Worm (Caenorhabditis elegans) whole organism, early embryonic: Measurements from ENCODE around the gene pph-4.2.

Source experiments
- B0310.2 ChIP-seq: sonication (generic microtip); optimal IDR thresholded peaks from 2 replicates; lab custom pipeline; 2016; ENCODE audit warnings: mild to moderate bottlenecking, missing genetic modification characterization, missing compliant biosample characterization
- F13C5.2 ChIP-seq: sonication (generic microtip); optimal IDR thresholded peaks from 2 replicates; lab custom pipeline; 2017; ENCODE audit warnings: mild to moderate bottlenecking, missing genetic modification characterization, inconsistent platforms, missing compliant biosample characterization
- aly-1 ChIP-seq: sonication (generic microtip); optimal IDR thresholded peaks from 2 replicates; lab custom pipeline; 2016; ENCODE audit warnings: missing genetic modification characterization, missing compliant biosample characterization
- ama-1 ChIP-seq: fragments of 150-350 bp; optimal IDR thresholded peaks from 2 replicates; lab custom pipeline; 2014
- ceh-13 ChIP-seq: fragments of 200-800 bp; sonication (Bioruptor generic); optimal IDR thresholded peaks from 2 replicates; lab custom pipeline; 2018; ENCODE audit warnings: mild to moderate bottlenecking, missing genetic modification characterization, missing compliant biosample characterization
- ceh-36 ChIP-seq: sonication (generic microtip); optimal IDR thresholded peaks from 2 replicates; lab custom pipeline; 2016; ENCODE audit warnings: missing genetic modification characterization, inconsistent platforms, missing compliant biosample characterization
- ets-7 ChIP-seq: sonication (generic microtip); optimal IDR thresholded peaks from 2 replicates; lab custom pipeline; 2016; ENCODE audit warnings: missing genotype, missing genetic modification characterization, missing compliant biosample characterization
- flt-1 ChIP-seq: fragments of 200-800 bp; sonication (Bioruptor generic); IDR thresholded peaks from 2 replicates; pipeline ENCODE4 v1.3.6; 2022; ENCODE audit warnings: missing genetic modification characterization, missing compliant biosample characterization
- hmbx-1 ChIP-seq: sonication (generic microtip); optimal IDR thresholded peaks from 2 replicates; lab custom pipeline; 2016; ENCODE audit warnings: mild to moderate bottlenecking, missing genetic modification characterization, missing compliant biosample characterization
- hmg-4 ChIP-seq: fragments of 200-800 bp; sonication (Bioruptor generic); optimal IDR thresholded peaks from 2 replicates; lab custom pipeline; 2018; ENCODE audit warnings: mild to moderate bottlenecking, missing genetic modification characterization, missing compliant biosample characterization
- hnd-1 ChIP-seq: sonication (generic microtip); optimal IDR thresholded peaks from 2 replicates; lab custom pipeline; 2016; ENCODE audit warnings: missing genetic modification characterization, missing compliant biosample characterization
- pes-1 ChIP-seq: fragments of 200-800 bp; sonication (Bioruptor generic); IDR thresholded peaks from 2 replicates; pipeline ENCODE4 v1.3.6; 2022; ENCODE audit warnings: missing genetic modification reagents, missing genetic modification characterization, missing compliant biosample characterization
- scrt-1 ChIP-seq: fragments of 200-800 bp; sonication (Bioruptor generic); IDR thresholded peaks from 2 replicates; pipeline ENCODE4 v1.3.6; 2022; ENCODE audit warnings: missing genetic modification characterization, missing compliant biosample characterization
- sea-1 ChIP-seq: fragments of 200-800 bp; sonication (Bioruptor generic); conservative IDR thresholded peaks from 2 replicates; pipeline ENCODE4 v1.3.6; 2022; ENCODE audit warnings: missing genetic modification characterization, missing compliant biosample characterization
- tbx-11 ChIP-seq: fragments of 200-800 bp; sonication (Bioruptor generic); IDR thresholded peaks from 2 replicates; pipeline ENCODE4 v1.3.6; 2022; ENCODE audit warnings: missing genetic modification characterization, missing compliant biosample characterization
- tbx-37 ChIP-seq: fragments of 200-800 bp; sonication (Bioruptor generic); conservative IDR thresholded peaks from 2 replicates; pipeline ENCODE4 v1.3.6; 2022; ENCODE audit warnings: missing genetic modification reagents, missing genetic modification characterization, missing compliant biosample characterization
- tra-4 ChIP-seq: sonication (generic microtip); optimal IDR thresholded peaks from 2 replicates; lab custom pipeline; 2017; ENCODE audit warnings: missing genetic modification characterization, missing compliant biosample characterization

pph-4.2 gene

DNA sequence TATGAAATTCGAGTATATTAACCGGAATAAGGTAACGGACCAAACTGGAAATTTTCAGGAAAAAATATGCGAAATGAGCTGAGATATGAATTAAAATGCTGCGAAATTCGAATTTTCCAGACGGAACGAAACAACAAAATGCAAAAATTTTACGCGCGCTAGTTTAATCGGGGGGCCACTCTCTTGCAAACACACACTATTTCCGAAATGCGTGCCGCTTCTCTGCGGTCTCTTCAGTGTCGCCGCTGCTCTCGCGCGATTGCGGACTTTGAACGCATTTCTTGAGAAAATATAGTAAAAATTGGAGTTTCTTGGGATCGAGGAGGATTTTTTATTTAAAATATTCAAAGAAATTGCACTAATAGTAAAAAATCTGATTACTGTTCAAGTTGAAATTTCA lies 7.6 kb downstream of the pph-4.2 start:
- TF ChIP-seq ceh-13 (GFP tag; lab: Kevin White, UChicago): no peak
- no peak for TF ChIP-seq hmg-4 (GFP tag; lab: Kevin White, UChicago)
- no peak for TF ChIP-seq tbx-11 (GFP tag; lab: Robert Waterston, UW)
- no peak for TF ChIP-seq sea-1 (GFP tag; lab: Robert Waterston, UW)
- TF ChIP-seq ama-1 (lab: Kevin White, UChicago): no peak
- no peak for TF ChIP-seq hmbx-1 (tag; lab: Kevin White, UChicago)
- TF ChIP-seq scrt-1 (GFP tag; lab: Robert Waterston, UW): no peak
- no peak for TF ChIP-seq ceh-36 (tag; lab: Kevin White, UChicago)
- no peak for TF ChIP-seq hnd-1 (tag; lab: Kevin White, UChicago)
- no peak for TF ChIP-seq pes-1
- TF ChIP-seq ets-7 (tag; lab: Kevin White, UChicago): no peak
- no peak for TF ChIP-seq B0310.2 (tag; lab: Kevin White, UChicago)

DNA sequence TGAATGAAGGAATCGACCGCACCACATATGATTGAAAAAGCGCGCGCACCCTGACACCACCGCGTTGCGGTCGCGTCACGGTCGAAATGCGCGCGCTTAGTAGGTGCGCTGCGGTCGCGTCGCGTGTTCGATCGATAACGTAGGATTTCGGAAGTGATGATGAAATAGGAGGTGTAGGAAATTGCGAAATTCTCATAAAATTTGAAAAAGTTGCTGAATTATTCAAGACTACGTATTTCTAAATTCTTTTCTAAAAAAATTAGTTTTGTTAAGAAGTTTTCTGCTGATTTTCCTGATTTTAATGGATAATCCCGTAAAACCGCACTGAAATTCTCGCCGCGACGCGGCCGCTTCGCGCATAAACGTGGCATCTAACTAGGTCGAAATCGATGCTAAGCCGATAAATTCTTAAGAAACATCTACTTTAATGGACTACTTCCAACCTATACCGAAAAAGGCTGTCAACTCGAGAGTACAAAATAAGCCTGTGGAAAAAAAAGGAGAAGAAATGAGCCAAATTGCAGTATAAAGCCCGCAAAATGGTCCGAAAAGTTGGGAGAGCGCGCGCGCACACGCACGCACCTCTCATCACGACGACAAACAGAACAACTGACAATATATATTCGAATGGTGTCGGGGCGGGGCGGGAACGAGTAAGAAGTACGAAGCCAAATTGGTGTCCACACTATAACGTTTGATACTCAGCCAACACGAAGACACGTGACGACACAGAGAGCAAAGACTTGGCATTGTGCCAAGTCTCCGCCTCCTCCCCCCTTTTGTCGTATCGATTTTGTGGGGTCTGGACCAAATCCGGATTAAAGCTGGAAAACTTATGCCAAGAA lies 8.4 kb downstream of the pph-4.2 start, which contains the start of gene his-72:
Gene his-72 (minus strand): TSS at position 589 of the 845 bp plus-strand sequence.
- no peak for TF ChIP-seq hnd-1 (tag; lab: Kevin White, UChicago)
- TF ChIP-seq aly-1 (tag; lab: Kevin White, UChicago): no peak
- peak; percentile 55 for TF ChIP-seq hmg-4 (GFP tag; lab: Kevin White, UChicago)
- peak; percentile 14 for TF ChIP-seq F13C5.2 (tag; lab: Kevin White, UChicago)
- peak; percentile 57; the same call in 1 of the 2 replicates for TF ChIP-seq pes-1
- peak; percentile 45 for TF ChIP-seq B0310.2 (tag; lab: Kevin White, UChicago)
- TF ChIP-seq ceh-36 (tag; lab: Kevin White, UChicago): peak; percentile 16
- TF ChIP-seq ama-1 (lab: Kevin White, UChicago): peak; percentile 97

DNA sequence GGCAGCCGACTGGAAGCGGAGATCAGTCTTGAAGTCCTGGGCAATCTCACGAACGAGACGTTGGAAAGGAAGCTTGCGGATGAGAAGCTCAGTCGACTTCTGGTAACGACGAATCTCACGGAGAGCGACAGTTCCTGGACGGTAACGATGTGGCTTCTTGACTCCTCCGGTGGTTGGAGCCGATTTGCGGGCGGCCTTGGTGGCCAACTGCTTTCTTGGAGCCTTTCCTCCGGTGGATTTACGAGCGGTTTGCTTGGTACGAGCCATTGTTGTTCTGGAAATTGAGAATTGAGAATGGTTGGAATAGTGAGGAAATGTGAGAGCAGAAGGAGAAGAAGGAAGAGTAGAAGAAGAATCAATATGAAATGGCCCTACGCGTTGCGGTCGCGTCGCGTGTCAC lies 9.2 kb downstream of the pph-4.2 start:
- TF ChIP-seq aly-1 (tag; lab: Kevin White, UChicago) (no peak), tbx-11 (GFP tag; lab: Robert Waterston, UW) (no peak), scrt-1 (GFP tag; lab: Robert Waterston, UW) (no peak), ceh-13 (GFP tag; lab: Kevin White, UChicago) (no peak), flt-1 (no peak), tbx-37 (GFP tag; lab: Robert Waterston, UW) (no peak), F13C5.2 (tag; lab: Kevin White, UChicago) (no peak), hmg-4 (GFP tag; lab: Kevin White, UChicago) (no peak), ets-7 (tag; lab: Kevin White, UChicago) (no peak), pes-1 (no peak), sea-1 (GFP tag; lab: Robert Waterston, UW) (no peak), hnd-1 (tag; lab: Kevin White, UChicago) (no peak), tra-4 (tag; lab: Kevin White, UChicago) (no peak)

DNA sequence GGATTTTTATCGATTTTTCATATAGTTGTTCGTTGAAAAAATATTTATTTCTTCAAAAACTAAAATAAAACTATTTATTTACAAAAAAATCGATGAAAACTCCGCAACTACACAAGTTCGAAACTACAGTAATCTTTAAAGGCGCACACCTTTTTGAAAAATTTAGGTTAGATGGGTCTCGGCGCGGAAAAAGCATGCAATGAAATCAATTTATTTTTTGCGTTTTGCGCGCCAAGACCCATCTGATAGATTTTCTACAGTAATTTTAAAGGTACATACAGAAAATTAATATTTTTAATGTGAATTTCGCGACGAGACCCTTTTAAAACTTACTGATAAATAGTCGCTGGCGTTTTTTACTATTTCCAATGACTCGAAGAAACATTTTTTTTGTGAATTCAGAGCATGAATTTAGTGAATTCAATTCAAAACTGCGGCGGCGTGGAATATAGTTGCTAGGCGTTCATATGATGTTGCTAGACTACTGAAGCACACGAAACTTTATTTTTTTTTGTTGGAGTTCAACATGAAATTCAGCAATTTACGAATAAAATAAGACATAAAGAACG lies 10.0 kb downstream of the pph-4.2 start, which contains the start of gene Y75B8A.33:
Gene Y75B8A.33 (minus strand): TSS at position 385 of the 569 bp plus-strand sequence.
- TF ChIP-seq pes-1: peak; percentile 39; the same call in 1 of the 2 replicates
- TF ChIP-seq ceh-36 (tag; lab: Kevin White, UChicago): no peak
- no peak for TF ChIP-seq ets-7 (tag; lab: Kevin White, UChicago)

DNA sequence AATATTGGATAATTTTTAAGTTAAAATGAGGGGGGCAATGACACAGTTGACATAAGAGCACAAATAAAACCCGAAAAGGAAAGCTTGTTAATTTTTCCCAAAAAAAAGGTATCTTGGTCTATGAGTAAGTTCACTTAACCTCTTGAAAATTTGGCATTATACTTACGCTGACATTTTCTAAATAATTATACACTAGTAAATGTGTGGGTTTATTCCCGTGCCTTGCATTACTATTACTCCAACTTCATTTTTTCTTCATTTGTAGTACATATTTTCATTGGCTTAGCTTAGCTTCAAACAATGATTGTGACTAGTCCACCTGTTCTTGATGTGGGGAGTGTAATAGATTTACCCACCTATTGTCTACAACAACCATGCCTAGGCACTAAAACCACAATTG lies 17.8 kb downstream of the pph-4.2 start, which contains the start of gene Y75B8A.34:
Gene Y75B8A.34 (plus strand): TSS at position 301 of the 400 bp plus-strand sequence.
- no peak for TF ChIP-seq tbx-37 (GFP tag; lab: Robert Waterston, UW)
- TF ChIP-seq ceh-36 (tag; lab: Kevin White, UChicago): no peak
- no peak for TF ChIP-seq ama-1 (lab: Kevin White, UChicago)
- no peak for TF ChIP-seq pes-1
- TF ChIP-seq ceh-13 (GFP tag; lab: Kevin White, UChicago): no peak
- TF ChIP-seq scrt-1 (GFP tag; lab: Robert Waterston, UW): no peak
- TF ChIP-seq tbx-11 (GFP tag; lab: Robert Waterston, UW): no peak
- TF ChIP-seq B0310.2 (tag; lab: Kevin White, UChicago): no peak
- TF ChIP-seq ets-7 (tag; lab: Kevin White, UChicago): no peak
- TF ChIP-seq flt-1: no peak
- TF ChIP-seq hnd-1 (tag; lab: Kevin White, UChicago): no peak
- TF ChIP-seq hmg-4 (GFP tag; lab: Kevin White, UChicago): no peak
- no peak for TF ChIP-seq aly-1 (tag; lab: Kevin White, UChicago)

DNA sequence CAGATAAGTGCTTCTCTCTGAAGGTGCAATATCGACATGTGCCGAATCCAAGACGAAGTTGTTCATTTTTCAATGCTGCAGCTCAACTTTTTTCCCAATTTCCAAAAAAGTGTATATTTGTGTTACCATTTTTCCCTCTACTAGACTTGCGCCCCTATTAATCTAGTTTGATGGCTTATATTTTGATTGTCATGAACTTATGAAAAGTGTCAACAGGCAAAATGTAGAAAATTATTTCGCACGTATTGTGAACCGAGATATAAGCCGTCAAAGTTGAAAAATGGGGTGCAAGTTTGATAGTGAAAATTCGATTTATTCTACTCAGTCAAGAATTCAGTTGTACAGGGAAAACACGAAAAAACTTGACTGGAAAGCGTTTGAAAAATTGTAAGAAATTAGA lies 18.6 kb downstream of the pph-4.2 start, which contains the start of gene Y75B8A.32:
Gene Y75B8A.32 (minus strand): TSS at position 101 of the 400 bp plus-strand sequence.
- TF ChIP-seq aly-1 (tag; lab: Kevin White, UChicago) (no peak), ceh-36 (tag; lab: Kevin White, UChicago) (no peak), sea-1 (GFP tag; lab: Robert Waterston, UW) (no peak), pes-1 (no peak), hnd-1 (tag; lab: Kevin White, UChicago) (no peak), ets-7 (tag; lab: Kevin White, UChicago) (no peak), scrt-1 (GFP tag; lab: Robert Waterston, UW) (no peak), ama-1 (lab: Kevin White, UChicago) (no peak), tbx-11 (GFP tag; lab: Robert Waterston, UW) (no peak), hmg-4 (GFP tag; lab: Kevin White, UChicago) (no peak), ceh-13 (GFP tag; lab: Kevin White, UChicago) (no peak), hmbx-1 (tag; lab: Kevin White, UChicago) (no peak), F13C5.2 (tag; lab: Kevin White, UChicago) (no peak), tbx-37 (GFP tag; lab: Robert Waterston, UW) (no peak)
